Fruit fly (Drosophila melanogaster) whole organism, embryonic: ENCODE measurements around the gene Sf3b2.

Source experiments
- Abd-B ChIP-seq: fragments of 200-800 bp; sonication (Bioruptor generic); optimal IDR thresholded peaks from 2 replicates; lab custom pipeline; 2018; ENCODE audit warnings: missing biosample characterization, mild to moderate bottlenecking, missing genetic modification characterization, moderate library complexity
- Asciz ChIP-seq: fragments of 200-800 bp; sonication (Bioruptor generic); optimal IDR thresholded peaks from 2 replicates; lab custom pipeline; 2017; ENCODE audit warnings: missing biosample characterization, mild to moderate bottlenecking, missing genetic modification characterization, missing genetic modification reagents
- Atf-2 ChIP-seq: fragments of 200-800 bp; sonication (Bioruptor generic); optimal IDR thresholded peaks from 2 replicates; lab custom pipeline; 2016; ENCODE audit warnings: missing biosample characterization, missing genetic modification characterization
- CG10654 ChIP-seq: fragments of 200-800 bp; sonication (Bioruptor generic); optimal IDR thresholded peaks from 2 replicates; lab custom pipeline; 2016; ENCODE audit warnings: missing biosample characterization, missing genetic modification characterization
- CG12071 ChIP-seq: fragments of 200-800 bp; sonication (Bioruptor generic); optimal IDR thresholded peaks from 3 replicates; lab custom pipeline; 2018; ENCODE audit warnings: missing biosample characterization, mild to moderate bottlenecking, missing genetic modification characterization
- CG13123 ChIP-seq: fragments of 200-800 bp; sonication (Bioruptor generic); optimal IDR thresholded peaks from 2 replicates; lab custom pipeline; 2016; ENCODE audit warnings: missing biosample characterization, missing genetic modification characterization
- CG14441 ChIP-seq: fragments of 200-800 bp; sonication (Bioruptor generic); IDR thresholded peaks from 2 replicates; pipeline ENCODE4 v1.3.6; 2022; ENCODE audit warnings: missing biosample characterization, missing genetic modification characterization
- CG14667 ChIP-seq: fragments of 200-800 bp; sonication (Bioruptor generic); IDR thresholded peaks from 2 replicates; pipeline ENCODE4 v1.3.6; 2022; ENCODE audit warnings: missing biosample characterization, missing genetic modification characterization
- CG1603 ChIP-seq: fragments of 200-800 bp; sonication (Bioruptor generic); optimal IDR thresholded peaks from 2 replicates; lab custom pipeline; 2019; ENCODE audit warnings: missing biosample characterization, mild to moderate bottlenecking, missing genetic modification characterization, moderate library complexity
- CG17359 ChIP-seq: fragments of 200-800 bp; sonication (Bioruptor generic); optimal IDR thresholded peaks from 3 replicates; lab custom pipeline; 2018; ENCODE audit warnings: missing biosample characterization, mild to moderate bottlenecking, missing genetic modification characterization, moderate library complexity
- CG18262 ChIP-seq: fragments of 200-800 bp; optimal IDR thresholded peaks from 3 replicates; lab custom pipeline; 2019; ENCODE audit warnings: missing biosample characterization, mild to moderate bottlenecking, missing genetic modification characterization, moderate library complexity
- CG18619 ChIP-seq: fragments of 200-800 bp; sonication (Bioruptor generic); optimal IDR thresholded peaks from 3 replicates; lab custom pipeline; 2017; ENCODE audit warnings: missing biosample characterization, mild to moderate bottlenecking, missing genetic modification characterization
- CG2120 ChIP-seq: fragments of 200-800 bp; sonication (Bioruptor generic); optimal IDR thresholded peaks from 3 replicates; lab custom pipeline; 2016; ENCODE audit warnings: missing biosample characterization, missing genetic modification characterization
- CG3281 ChIP-seq: fragments of 200-800 bp; sonication (Bioruptor generic); optimal IDR thresholded peaks from 3 replicates; lab custom pipeline; 2017; ENCODE audit warnings: missing biosample characterization, mild to moderate bottlenecking, missing genetic modification characterization
- CG33557 ChIP-seq: fragments of 200-800 bp; sonication (Bioruptor generic); optimal IDR thresholded peaks from 2 replicates; lab custom pipeline; 2019; ENCODE audit warnings: missing biosample characterization, mild to moderate bottlenecking, missing genetic modification characterization, moderate library complexity
- CG42726 ChIP-seq: fragments of 200-800 bp; sonication (Bioruptor generic); IDR thresholded peaks from 2 replicates; pipeline ENCODE4 v1.3.6; 2022; ENCODE audit warnings: missing biosample characterization, missing genetic modification characterization; ENCODE audit not compliant: partially characterized antibody
- CG4730 ChIP-seq: fragments of 200-800 bp; sonication (Bioruptor generic); IDR thresholded peaks from 2 replicates; pipeline ENCODE4 v1.3.6; 2022; ENCODE audit warnings: missing biosample characterization, missing genetic modification characterization
- CG6854 ChIP-seq: fragments of 200-800 bp; sonication (Bioruptor generic); optimal IDR thresholded peaks from 3 replicates; lab custom pipeline; 2017; ENCODE audit warnings: missing biosample characterization, mild to moderate bottlenecking, missing genetic modification characterization
- CG7987 ChIP-seq: fragments of 200-800 bp; sonication (Bioruptor generic); optimal IDR thresholded peaks from 2 replicates; lab custom pipeline; 2018; ENCODE audit warnings: missing biosample characterization, mild to moderate bottlenecking, missing genetic modification characterization, moderate library complexity
- CG9437 ChIP-seq: fragments of 200-800 bp; sonication (Bioruptor generic); optimal IDR thresholded peaks from 2 replicates; lab custom pipeline; 2018; ENCODE audit warnings: missing biosample characterization, mild to moderate bottlenecking, missing genetic modification characterization
- CG9727 ChIP-seq: fragments of 200-800 bp; sonication (Bioruptor generic); optimal IDR thresholded peaks from 3 replicates; lab custom pipeline; 2017; ENCODE audit warnings: missing biosample characterization, mild to moderate bottlenecking, missing genetic modification characterization
- Camta ChIP-seq: fragments of 200-800 bp; sonication (Bioruptor generic); optimal IDR thresholded peaks from 2 replicates; lab custom pipeline; 2016; ENCODE audit warnings: missing biosample characterization, missing genetic modification characterization
- D19A ChIP-seq: fragments of 200-800 bp; optimal IDR thresholded peaks from 3 replicates; lab custom pipeline; 2019; ENCODE audit warnings: missing biosample characterization, mild to moderate bottlenecking, missing genetic modification characterization, moderate library complexity
- Fer3 ChIP-seq: fragments of 200-800 bp; sonication (Bioruptor generic); optimal IDR thresholded peaks from 2 replicates; lab custom pipeline; 2018; ENCODE audit warnings: missing biosample characterization, mild to moderate bottlenecking, missing genetic modification characterization, moderate library complexity
- Gsc ChIP-seq: fragments of 200-800 bp; sonication (Bioruptor generic); IDR thresholded peaks from 2 replicates; pipeline ENCODE4 v1.3.6; 2022; ENCODE audit warnings: missing biosample characterization, missing genetic modification characterization
- Hmr ChIP-seq: fragments of 200-800 bp; sonication (Bioruptor generic); optimal IDR thresholded peaks from 3 replicates; lab custom pipeline; 2017; ENCODE audit warnings: mild to moderate bottlenecking, missing biosample characterization, missing genetic modification reagents, missing genetic modification characterization
- Scr ChIP-seq: fragments of 200-800 bp; sonication (Bioruptor generic); IDR thresholded peaks from 2 replicates; pipeline ENCODE4 v1.3.6; 2022; ENCODE audit warnings: missing biosample characterization, missing genetic modification characterization; ENCODE audit not compliant: partially characterized antibody
- Sry-β ChIP-seq: fragments of 200-800 bp; sonication (Bioruptor generic); optimal IDR thresholded peaks from 2 replicates; lab custom pipeline; 2018; ENCODE audit warnings: missing biosample characterization, mild to moderate bottlenecking, missing genetic modification characterization, moderate library complexity
- TFAM ChIP-seq: fragments of 200-800 bp; sonication (Bioruptor generic); optimal IDR thresholded peaks from 2 replicates; lab custom pipeline; 2017; ENCODE audit warnings: missing biosample characterization, missing genetic modification characterization, inconsistent platforms
- Vsx1 ChIP-seq: fragments of 200-800 bp; sonication (Bioruptor generic); optimal IDR thresholded peaks from 2 replicates; lab custom pipeline; 2017; ENCODE audit warnings: missing biosample characterization, mild to moderate bottlenecking, missing genetic modification characterization, missing genetic modification reagents
- ac ChIP-seq: fragments of 200-800 bp; sonication (Bioruptor generic); optimal IDR thresholded peaks from 3 replicates; lab custom pipeline; 2017; ENCODE audit warnings: missing biosample characterization, mild to moderate bottlenecking, missing genetic modification characterization
- amos ChIP-seq: fragments of 200-800 bp; sonication (Bioruptor generic); IDR thresholded peaks from 2 replicates; pipeline ENCODE4 v1.3.6; 2022; ENCODE audit warnings: missing biosample characterization, missing genetic modification characterization; ENCODE audit not compliant: partially characterized antibody
- bsh ChIP-seq, 2 experiments: fragments of 200-800 bp; sonication (Bioruptor generic); optimal IDR thresholded peaks; 2 replicates each; lab custom pipeline; 2017 to 2018; ENCODE audit warnings: mild to moderate bottlenecking in 2 of 2, missing biosample characterization in 2 of 2, missing genetic modification characterization in 2 of 2, moderate library complexity in 1 of 2
- croc ChIP-seq: fragments of 200-800 bp; sonication (Bioruptor generic); conservative IDR thresholded peaks from 3 replicates; pipeline ENCODE4 v1.3.6; 2022; ENCODE audit warnings: missing biosample characterization, missing genetic modification characterization
- dmrt99B ChIP-seq: fragments of 200-800 bp; sonication (Bioruptor generic); optimal IDR thresholded peaks from 2 replicates; lab custom pipeline; 2018; ENCODE audit warnings: missing biosample characterization, mild to moderate bottlenecking, missing genetic modification characterization, moderate library complexity
- emc ChIP-seq: fragments of 200-800 bp; sonication (Bioruptor generic); optimal IDR thresholded peaks from 2 replicates; lab custom pipeline; 2016; ENCODE audit warnings: missing biosample characterization, missing genetic modification characterization
- fd96Cb ChIP-seq: fragments of 200-800 bp; sonication (Bioruptor generic); optimal IDR thresholded peaks from 2 replicates; lab custom pipeline; 2018; ENCODE audit warnings: missing biosample characterization, mild to moderate bottlenecking, missing genetic modification characterization, moderate library complexity
- ham ChIP-seq: fragments of 200-800 bp; sonication (Bioruptor generic); IDR thresholded peaks from 2 replicates; pipeline ENCODE4 v1.3.6; 2022; ENCODE audit warnings: missing biosample characterization, missing genetic modification characterization
- insv ChIP-seq, 2 experiments: fragments of 200-800 bp; sonication (Bioruptor generic); optimal IDR thresholded peaks; 3 replicates each; lab custom pipeline; 2016 to 2018; ENCODE audit warnings: missing biosample characterization in 2 of 2, missing genetic modification characterization in 2 of 2
- ken ChIP-seq: fragments of 200-800 bp; sonication (Bioruptor generic); IDR thresholded peaks from 3 replicates; pipeline ENCODE4 v1.3.6; 2022; ENCODE audit warnings: missing biosample characterization, missing genetic modification characterization
- lilli ChIP-seq: fragments of 200-800 bp; sonication (Bioruptor generic); optimal IDR thresholded peaks from 3 replicates; lab custom pipeline; 2016; ENCODE audit warnings: missing biosample characterization, missing genetic modification characterization
- nerfin-1 ChIP-seq: fragments of 200-800 bp; sonication (Bioruptor generic); optimal IDR thresholded peaks from 3 replicates; lab custom pipeline; 2019; ENCODE audit warnings: missing biosample characterization, mild to moderate bottlenecking, missing genetic modification characterization, moderate library complexity
- nmo ChIP-seq: fragments of 200-800 bp; sonication (Bioruptor generic); optimal IDR thresholded peaks from 2 replicates; lab custom pipeline; 2018; ENCODE audit warnings: missing biosample characterization, mild to moderate bottlenecking, missing genetic modification characterization, moderate library complexity
- p53 ChIP-seq: fragments of 200-800 bp; sonication (Bioruptor generic); optimal IDR thresholded peaks from 2 replicates; lab custom pipeline; 2016; ENCODE audit warnings: missing biosample characterization, missing genetic modification characterization
- pb ChIP-seq: fragments of 200-800 bp; sonication (Bioruptor generic); optimal IDR thresholded peaks from 3 replicates; lab custom pipeline; 2016; ENCODE audit warnings: missing biosample characterization, missing genetic modification characterization
- repo ChIP-seq: fragments of 200-800 bp; sonication (Bioruptor generic); optimal IDR thresholded peaks from 2 replicates; lab custom pipeline; 2016; ENCODE audit warnings: missing biosample characterization, missing genetic modification characterization
- ssp ChIP-seq: fragments of 200-800 bp; sonication (Bioruptor generic); IDR thresholded peaks from 2 replicates; pipeline ENCODE4 v1.3.6; 2022; ENCODE audit warnings: missing biosample characterization, missing genetic modification characterization
- tin ChIP-seq: fragments of 200-800 bp; sonication (Bioruptor generic); optimal IDR thresholded peaks from 3 replicates; lab custom pipeline; 2016; ENCODE audit warnings: missing biosample characterization, missing genetic modification characterization
- toy ChIP-seq: fragments of 200-800 bp; sonication (Bioruptor generic); IDR thresholded peaks from 2 replicates; pipeline ENCODE4 v1.3.6; 2022; ENCODE audit warnings: missing biosample characterization, missing genetic modification characterization
- trem ChIP-seq: fragments of 200-800 bp; optimal IDR thresholded peaks from 3 replicates; lab custom pipeline; 2019; ENCODE audit warnings: missing biosample characterization, mild to moderate bottlenecking, missing genetic modification characterization, moderate library complexity

Gene Sf3b2

dm6 chr2L:3037153-3037579 is 8.2 kb upstream of the Sf3b2 start, which contains the start of the genes CG17260 and SerRS (continued):
- peak in 1 of 2 experiments; percentile 78 for TF ChIP-seq insv (GFP tag; optimal IDR thresholded peaks at IDR 0.05; lab: Kevin White, UChicago)
- peak; percentile 88 for TF ChIP-seq fd96Cb (tag; lab: Kevin White, UChicago)
- TF ChIP-seq Atf-2 (GFP tag; lab: Kevin White, UChicago): peak; percentile 91
- peak; percentile 60 to 89 for TF ChIP-seq bsh (GFP tag; optimal IDR thresholded peaks at IDR 0.05; lab: Kevin White, UChicago)
- TF ChIP-seq CG17359: peak; percentile 90
- peak; percentile 96 for TF ChIP-seq nmo (GFP tag; lab: Kevin White, UChicago)
- peak; percentile 90 for TF ChIP-seq ssp (GFP tag; lab: Robert Waterston, UW)
- TF ChIP-seq ac (GFP tag; lab: Kevin White, UChicago): peak; percentile 37
- no peak for TF ChIP-seq Vsx1 (GFP tag; lab: Kevin White, UChicago)
- peak; percentile 81 for TF ChIP-seq CG1603
- peak; percentile 38 for TF ChIP-seq TFAM
- peak; percentile 94 for TF ChIP-seq CG14667 (GFP tag; lab: Robert Waterston, UW)
- peak; percentile 42 for TF ChIP-seq Sry-β (GFP tag; lab: Kevin White, UChicago)
- TF ChIP-seq emc (GFP tag; lab: Kevin White, UChicago): peak; percentile 80
- peak; percentile 95 for TF ChIP-seq Fer3 (tag; lab: Kevin White, UChicago)
- TF ChIP-seq CG42726 (GFP tag; lab: Robert Waterston, UW): no peak
- peak; percentile 52 for TF ChIP-seq CG6854 (GFP tag; lab: Kevin White, UChicago)
- peak; percentile 89 for TF ChIP-seq CG18619 (GFP tag; lab: Kevin White, UChicago)
- TF ChIP-seq Scr: peak; percentile 67
- peak; percentile 86 for TF ChIP-seq Gsc (GFP tag; lab: Robert Waterston, UW)
- TF ChIP-seq lilli (GFP tag; lab: Kevin White, UChicago): peak; percentile 97
- peak; percentile 93 for TF ChIP-seq trem
- TF ChIP-seq CG14441: peak; percentile 93
- TF ChIP-seq CG10654 (GFP tag; lab: Kevin White, UChicago): peak; percentile 94
- no peak for TF ChIP-seq D19A (tag; lab: Kevin White, UChicago)
- TF ChIP-seq nerfin-1: peak; percentile 87
- TF ChIP-seq CG13123 (GFP tag; lab: Kevin White, UChicago): peak; percentile 85
- TF ChIP-seq p53 (GFP tag; lab: Kevin White, UChicago): peak; percentile 63
- TF ChIP-seq CG18262 (tag; lab: Kevin White, UChicago): peak; percentile 91
- peak; percentile 77 for TF ChIP-seq pb
- peak; percentile 22; the same call in 1 of the 2 replicates for TF ChIP-seq amos (GFP tag; lab: Robert Waterston, UW)
- no peak for TF ChIP-seq Asciz
- TF ChIP-seq tin (GFP tag; lab: Kevin White, UChicago): peak; percentile 92
- TF ChIP-seq croc (GFP tag; lab: Robert Waterston, UW): peak; percentile 89
- TF ChIP-seq CG2120 (GFP tag; lab: Kevin White, UChicago): peak; percentile 98
- TF ChIP-seq toy (GFP tag; lab: Robert Waterston, UW): peak; percentile 68; the same call in 1 of the 2 replicates
- TF ChIP-seq ham (GFP tag; lab: Robert Waterston, UW): peak; percentile 77
- TF ChIP-seq ken (GFP tag; lab: Robert Waterston, UW): peak; percentile 94
- TF ChIP-seq Abd-B: peak; percentile 92
- peak; percentile 43 for TF ChIP-seq CG12071 (GFP tag; lab: Kevin White, UChicago)
- TF ChIP-seq repo (GFP tag; lab: Kevin White, UChicago): peak; percentile 68
- TF ChIP-seq CG7987 (GFP tag; lab: Kevin White, UChicago): peak; percentile 78
- TF ChIP-seq CG9727 (GFP tag; lab: Kevin White, UChicago): peak; percentile 86
- TF ChIP-seq CG33557: peak; percentile 77
- TF ChIP-seq dmrt99B (tag; lab: Kevin White, UChicago): no peak
- peak; percentile 89 for TF ChIP-seq CG3281 (GFP tag; lab: Kevin White, UChicago)
- TF ChIP-seq Camta (GFP tag; lab: Kevin White, UChicago): peak; percentile 77
- TF ChIP-seq CG4730: peak; percentile 91
- TF ChIP-seq Hmr (GFP tag; lab: Kevin White, UChicago): peak; percentile 92
- TF ChIP-seq CG9437 (GFP tag; lab: Kevin White, UChicago): peak; percentile 87
